Worm (Caenorhabditis elegans) whole organism, L2 larva: Measurements from ENCODE around the gene prk-2.

Experiments used
- R02D3.7 ChIP-seq: fragments of 150-350 bp; optimal IDR thresholded peaks from 2 replicates; lab custom pipeline; 2014; ENCODE audit warnings: missing biosample characterization, missing genetic modification characterization
- aly-2 ChIP-seq: fragments of 150-350 bp; optimal IDR thresholded peaks from 2 replicates; lab custom pipeline; 2014; ENCODE audit warnings: missing biosample characterization, missing genetic modification characterization
- ceh-82 ChIP-seq: fragments of 150-350 bp; optimal IDR thresholded peaks from 2 replicates; lab custom pipeline; 2014; ENCODE audit warnings: missing biosample characterization, missing genetic modification characterization
- mdl-1 ChIP-seq, 2 experiments: fragments of 150-350 bp in 1 of 2; sonication (generic microtip) in 1 of 2; optimal IDR thresholded peaks; 2 replicates each; lab custom pipeline; 2017; ENCODE audit warnings: missing biosample characterization in 2 of 2, missing genetic modification characterization in 2 of 2
- nhr-12 ChIP-seq: fragments of 150-350 bp; optimal IDR thresholded peaks from 2 replicates; lab custom pipeline; 2014; ENCODE audit warnings: missing biosample characterization, missing genetic modification characterization
- nhr-237 ChIP-seq: fragments of 150-350 bp; optimal IDR thresholded peaks from 2 replicates; lab custom pipeline; 2014; ENCODE audit warnings: missing biosample characterization, missing genetic modification characterization
- snpc-4 ChIP-seq: fragments of 150-350 bp; optimal IDR thresholded peaks from 2 replicates; lab custom pipeline; 2014; ENCODE audit warnings: missing biosample characterization, missing genetic modification characterization
- unc-62 ChIP-seq: fragments of 150-350 bp; optimal IDR thresholded peaks from 2 replicates; lab custom pipeline; 2014; ENCODE audit warnings: missing biosample characterization, missing genetic modification reagents, missing genetic modification characterization

- TF ChIP-seq unc-62 (no peak), nhr-237 (tag; lab: Kevin White, UChicago) (no peak), snpc-4 (tag; lab: Kevin White, UChicago) (no peak), nhr-12 (tag; lab: Kevin White, UChicago) (no peak), aly-2 (tag; lab: Kevin White, UChicago) (no peak), ceh-82 (tag; lab: Kevin White, UChicago) (no peak), mdl-1 (tag; optimal IDR thresholded peaks at IDR 0.05; lab: Kevin White, UChicago) (no peak), R02D3.7 (tag; lab: Kevin White, UChicago) (no peak)
Observed at ce11 chrIII:3339317-3340016, 30.5 kb downstream of the prk-2 start.
